Fruit fly (Drosophila melanogaster): ENCODE data around the gene CG1737.

The CG1737 gene

DNA sequence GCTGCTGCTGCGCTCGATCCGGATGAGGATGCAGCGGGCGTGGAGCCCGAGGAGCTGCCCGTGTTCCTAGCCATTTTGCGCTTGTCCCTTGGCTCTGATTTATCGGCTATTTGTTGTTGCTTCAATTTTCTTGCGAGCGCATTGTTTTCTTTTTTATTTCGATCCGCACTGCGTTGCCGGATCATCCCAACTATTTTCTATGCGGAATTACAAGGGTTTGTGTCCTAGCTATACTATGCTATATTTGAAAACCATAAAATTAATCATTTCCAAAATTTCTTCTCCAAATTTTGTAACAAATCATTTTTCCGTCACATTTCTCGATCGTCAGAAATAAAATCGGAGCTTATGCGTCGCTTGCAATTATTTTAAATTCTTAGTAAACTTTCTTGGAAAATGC lies 2.6 kb upstream of the CG1737 start, which contains the start of the genes GCS1 and CG11756 (continued):
- TF ChIP-seq zen2 (GFP tag; IDR thresholded peaks at IDR 0.05; ENCODE audit: partially characterized antibody) (no peak), CG11696 (GFP tag; IDR thresholded peaks at IDR 0.05) (no peak), CG14860 (GFP tag; IDR thresholded peaks at IDR 0.05; ENCODE audit: partially characterized antibody) (no peak), Atf3 (GFP tag; optimal IDR thresholded peaks at IDR 0.05) (no peak), dm (GFP tag; optimal IDR thresholded peaks at IDR 0.05) (peak; percentile 16), CG2712 (tag; optimal IDR thresholded peaks at IDR 0.05) (no peak), CG2116 (GFP tag; optimal IDR thresholded peaks at IDR 0.05) (peak; percentile 29), abd-A (tag; optimal IDR thresholded peaks at IDR 0.05) (no peak), twi (tag; optimal IDR thresholded peaks at IDR 0.05) (no peak), cas (GFP tag; IDR thresholded peaks at IDR 0.05) (no peak), Rx (GFP tag; IDR thresholded peaks at IDR 0.05) (no peak), CG12219 (GFP tag; optimal IDR thresholded peaks at IDR 0.05) (no peak), fd3F (GFP tag; optimal IDR thresholded peaks at IDR 0.05) (no peak), btn (GFP tag; optimal IDR thresholded peaks at IDR 0.05) (no peak), CG14014 (GFP tag; IDR thresholded peaks at IDR 0.05) (no peak), gcm2 (GFP tag; optimal IDR thresholded peaks at IDR 0.05) (no peak), CG6689 (GFP tag; IDR thresholded peaks at IDR 0.05) (peak; percentile 65), CG11085 (GFP tag; IDR thresholded peaks at IDR 0.05) (no peak), CG17186 (GFP tag; optimal IDR thresholded peaks at IDR 0.05) (no peak), MESR4 (GFP tag; optimal IDR thresholded peaks at IDR 0.05) (peak; percentile 48), Dref (GFP tag; IDR thresholded peaks at IDR 0.05) (peak; percentile 37), CG15696 (tag; optimal IDR thresholded peaks at IDR 0.05) (no peak), wek (GFP tag; optimal IDR thresholded peaks at IDR 0.05) (no peak), luna (GFP tag; optimal IDR thresholded peaks at IDR 0.05) (no peak), trem (tag; optimal IDR thresholded peaks at IDR 0.05) (peak; percentile 37), Ptx1 (GFP tag; IDR thresholded peaks at IDR 0.05) (no peak), Asciz (GFP tag; optimal IDR thresholded peaks at IDR 0.05) (no peak), TFAM (GFP tag; optimal IDR thresholded peaks at IDR 0.05) (no peak), pita (GFP tag; optimal IDR thresholded peaks at IDR 0.05) (peak; percentile 45), HLHmδ (GFP tag; optimal IDR thresholded peaks at IDR 0.05) (no peak), Dp (GFP tag; optimal IDR thresholded peaks at IDR 0.05) (peak; percentile 52), CG14667 (GFP tag; IDR thresholded peaks at IDR 0.05) (no peak), scrt (GFP tag; optimal IDR thresholded peaks at IDR 0.05) (no peak), Elba2 (GFP tag; optimal IDR thresholded peaks at IDR 0.05) (no peak), CG10267 (tag; optimal IDR thresholded peaks at IDR 0.05) (peak; percentile 27), ATbp (GFP tag; optimal IDR thresholded peaks at IDR 0.05) (no peak), eyg (GFP tag; optimal IDR thresholded peaks at IDR 0.05) (no peak), crol (GFP tag; IDR thresholded peaks at IDR 0.05) (no peak), CG5953 (GFP tag; IDR thresholded peaks at IDR 0.05) (no peak), CHES-1-like (GFP tag; optimal IDR thresholded peaks at IDR 0.05) (peak; percentile 3), CG3065 (GFP tag; optimal IDR thresholded peaks at IDR 0.05) (no peak), CG33557 (GFP tag; optimal IDR thresholded peaks at IDR 0.05) (no peak), phol (tag; optimal IDR thresholded peaks at IDR 0.05) (peak; percentile 17), MBD-R2 (GFP tag; IDR thresholded peaks at IDR 0.05) (peak; percentile 82), CG10431 (GFP tag; optimal IDR thresholded peaks at IDR 0.05) (no peak), seq (GFP tag; IDR thresholded peaks at IDR 0.05) (no peak), CG9437 (GFP tag; optimal IDR thresholded peaks at IDR 0.05) (no peak), Usf (GFP tag; optimal IDR thresholded peaks at IDR 0.05) (no peak), Sin3A (optimal IDR thresholded peaks at IDR 0.05) (peak; percentile 19), CG7357 (GFP tag; IDR thresholded peaks at IDR 0.05) (no peak), trh (GFP tag; optimal IDR thresholded peaks at IDR 0.05) (no peak), CG1529 (GFP tag; optimal IDR thresholded peaks at IDR 0.05) (no peak), CG4854 (GFP tag; optimal IDR thresholded peaks at IDR 0.05) (no peak)
